Fruit fly (Drosophila melanogaster) ovary, adult (tissue): ENCODE data around the gene Pdss2.

Experiments
- CG17801 ChIP-seq: fragments of 200-800 bp; optimal IDR thresholded peaks from 2 replicates; lab custom pipeline; 2019; ENCODE audit warnings: missing biosample characterization, mild to moderate bottlenecking, missing genetic modification characterization, moderate library complexity; ENCODE audit not compliant: partially characterized antibody

Pdss2 gene

DNA sequence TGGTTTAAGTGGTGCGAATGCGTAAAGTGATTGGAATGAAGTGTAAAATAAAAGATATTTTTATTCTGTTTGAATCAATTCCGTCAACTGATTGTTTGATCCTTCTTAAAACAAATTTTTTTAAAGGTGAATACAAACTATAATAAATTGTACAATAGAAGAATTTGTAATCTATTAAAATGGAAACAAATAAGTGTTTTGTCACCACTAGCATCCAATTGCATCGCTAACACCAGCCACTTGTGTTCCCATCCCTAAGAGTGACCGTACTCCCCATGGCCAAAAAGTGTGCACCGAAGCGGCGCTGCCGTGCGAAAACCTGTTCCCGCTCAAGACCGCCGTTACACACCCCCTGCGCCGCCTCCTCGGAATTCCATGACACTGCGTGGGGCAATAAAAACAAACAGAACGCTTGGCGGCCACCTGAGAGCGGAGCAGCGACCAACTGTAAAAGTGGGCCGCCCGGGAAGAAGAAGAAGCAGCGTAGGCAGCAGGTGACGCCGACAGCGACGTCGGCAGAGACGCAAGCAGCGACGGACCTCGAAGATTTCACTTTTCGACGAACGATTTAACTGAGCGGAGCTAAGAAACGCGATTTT is at the start of gene Pdss2:
TSS of gene Pdss2 (plus strand) at position 259 of the 599 bp plus-strand sequence.
- peak; percentile 27 for TF ChIP-seq CG17801 (GFP tag; lab: Kevin White, UChicago)

DNA sequence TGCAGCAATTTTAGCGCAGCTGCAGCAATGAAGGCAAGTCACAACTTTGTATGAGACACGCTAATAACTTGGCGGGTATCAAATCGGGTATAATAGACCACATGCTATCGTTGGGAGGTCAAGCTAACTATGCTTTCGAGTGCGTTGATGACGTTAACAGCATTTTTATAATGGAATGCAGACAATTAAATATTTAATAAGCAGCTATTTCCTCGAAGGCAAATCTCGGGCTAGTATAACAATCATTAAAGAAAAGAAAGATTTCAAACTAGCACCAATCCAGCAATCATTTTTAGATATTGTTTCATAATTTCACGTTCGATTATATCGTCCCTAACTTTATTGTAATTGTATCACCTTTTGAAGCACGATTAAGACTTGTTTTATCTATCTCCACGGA is 47.2 kb upstream of the Pdss2 start:
- TF ChIP-seq CG17801 (GFP tag; lab: Kevin White, UChicago) = no peak

DNA sequence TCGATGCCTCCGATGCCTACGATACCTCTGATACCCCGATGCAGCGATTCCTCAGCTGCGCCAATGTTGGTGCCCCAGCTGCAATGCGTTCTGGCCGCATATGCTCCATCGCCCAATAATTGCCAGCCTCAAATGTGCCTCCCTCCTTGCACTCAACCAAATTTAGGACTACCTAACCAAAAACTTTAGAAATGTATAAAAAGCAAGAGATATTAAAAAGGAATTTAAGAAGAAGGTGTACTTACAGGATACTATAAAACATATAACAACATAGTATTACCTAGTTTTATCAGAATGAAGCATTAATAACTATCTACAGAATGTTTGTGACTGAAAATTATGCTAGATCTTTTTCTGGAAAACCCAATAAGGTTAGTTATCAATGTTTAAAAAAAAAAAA is 46.0 kb upstream of the Pdss2 start:
- TF ChIP-seq CG17801 (GFP tag; lab: Kevin White, UChicago) = no peak

DNA sequence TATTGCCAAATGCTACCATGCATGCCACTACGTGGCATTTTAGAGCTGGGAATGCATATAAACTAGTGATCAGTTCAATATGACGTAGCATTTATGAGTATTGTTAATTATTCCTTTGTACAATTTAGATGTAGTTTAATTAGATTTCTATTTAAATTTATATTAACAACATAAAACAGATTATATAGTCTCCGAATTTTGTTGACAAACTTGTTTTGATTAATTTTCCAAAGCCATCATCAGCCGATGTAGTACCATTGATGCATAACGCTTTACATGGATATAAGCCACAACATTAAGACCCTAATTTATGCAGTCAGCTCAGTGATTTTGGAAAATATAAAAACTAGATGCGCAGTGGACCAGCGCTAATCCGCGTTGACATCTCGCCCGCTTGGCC is 45.2 kb upstream of the Pdss2 start:
- no peak for TF ChIP-seq CG17801 (GFP tag; lab: Kevin White, UChicago)

DNA sequence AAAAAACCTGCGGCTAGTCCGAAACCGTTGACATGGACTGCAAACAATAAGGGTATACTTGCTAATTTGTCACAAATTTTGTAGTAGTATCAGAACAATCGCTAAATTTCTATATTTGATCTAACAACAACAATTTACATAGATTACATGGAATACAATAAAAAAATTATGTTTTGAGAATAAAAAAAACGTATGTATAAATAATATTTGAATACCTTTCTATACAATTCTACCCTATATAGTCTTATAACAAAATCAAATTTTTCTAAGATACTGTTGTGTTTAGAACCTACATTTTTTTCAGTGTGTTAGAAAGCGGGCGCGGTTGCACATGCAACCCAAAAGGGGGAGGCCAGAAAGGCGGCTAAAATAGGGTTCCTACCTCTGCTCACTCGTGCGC is 44.4 kb upstream of the Pdss2 start:
- TF ChIP-seq CG17801 (GFP tag; lab: Kevin White, UChicago) = no peak

DNA sequence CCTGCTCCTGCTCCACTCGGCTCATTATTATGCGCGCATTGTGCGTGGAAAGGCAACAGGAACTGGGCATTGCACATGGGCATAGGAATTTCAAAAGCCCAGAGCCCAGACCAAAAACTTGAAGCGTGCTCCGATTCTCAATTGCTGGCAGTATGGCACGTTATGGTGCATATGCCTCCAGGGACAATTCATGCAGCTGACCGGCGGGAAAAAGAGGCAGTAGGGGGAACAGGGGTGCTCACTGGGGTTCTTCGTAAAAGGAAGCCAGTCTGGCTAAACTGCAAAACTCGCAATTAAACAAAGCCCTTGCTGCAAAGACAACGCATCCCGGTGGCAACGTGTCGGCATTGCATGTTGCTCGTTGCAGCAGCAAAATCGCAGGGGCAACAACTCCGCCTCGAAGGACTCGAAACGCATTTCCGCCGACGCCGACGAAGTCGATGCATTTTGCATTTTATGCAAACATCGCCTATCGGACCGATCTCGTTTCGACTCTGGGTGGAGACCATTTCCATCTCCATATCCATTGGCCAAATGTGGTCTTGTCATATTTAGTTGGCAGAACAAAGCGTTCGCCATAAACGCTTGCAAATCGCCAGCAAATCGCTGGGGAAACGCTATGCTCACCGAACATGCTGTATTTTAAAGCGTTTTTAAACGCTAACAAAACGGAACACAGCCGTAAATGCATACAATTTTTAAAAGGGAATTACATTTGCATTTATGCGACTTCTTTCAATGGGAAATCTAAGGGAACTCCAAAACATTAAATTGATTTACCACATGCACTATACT is 43.1 kb upstream of the Pdss2 start:
- TF ChIP-seq CG17801 (GFP tag; lab: Kevin White, UChicago) = no peak

DNA sequence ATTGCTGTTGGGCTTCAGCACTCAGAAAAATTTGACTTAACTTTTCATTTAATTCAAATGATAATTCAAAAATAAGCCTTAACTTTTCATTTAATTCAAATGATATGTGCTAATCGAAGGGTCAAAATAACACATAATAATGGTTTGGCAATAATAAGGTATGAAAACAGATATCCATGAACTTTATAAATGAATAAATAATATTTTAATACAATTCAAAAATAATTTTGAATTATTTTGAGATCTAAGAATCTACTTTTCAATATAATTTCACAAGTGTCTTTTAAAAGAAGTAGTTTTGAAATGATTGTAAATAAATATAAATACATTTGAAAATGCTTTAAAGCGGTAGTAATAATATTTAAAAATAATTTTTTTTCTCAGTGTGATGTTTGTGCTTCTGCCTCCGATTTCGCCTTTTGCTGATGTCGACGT is 40.8 kb upstream of the Pdss2 start:
- TF ChIP-seq CG17801 (GFP tag; lab: Kevin White, UChicago) = no peak

DNA sequence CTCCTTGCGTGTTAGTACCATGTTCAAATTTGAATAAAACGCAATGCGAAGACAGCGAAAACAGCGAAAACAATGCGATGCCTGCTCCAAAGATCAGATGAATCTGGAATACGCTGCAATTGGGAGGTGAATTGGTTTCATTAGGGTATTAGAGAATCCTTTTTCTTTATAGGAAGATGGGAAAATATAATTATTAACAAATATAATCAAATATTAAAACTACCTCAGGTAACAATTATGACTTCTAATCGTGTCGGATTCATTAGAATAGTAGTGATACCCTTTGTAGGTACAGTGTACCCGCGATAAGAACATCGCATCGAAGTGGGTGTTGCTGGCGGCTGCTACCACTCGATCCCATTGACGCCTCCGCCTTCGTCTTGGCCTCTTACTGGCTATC is 39.8 kb upstream of the Pdss2 start:
- TF ChIP-seq CG17801 (GFP tag; lab: Kevin White, UChicago) = no peak

DNA sequence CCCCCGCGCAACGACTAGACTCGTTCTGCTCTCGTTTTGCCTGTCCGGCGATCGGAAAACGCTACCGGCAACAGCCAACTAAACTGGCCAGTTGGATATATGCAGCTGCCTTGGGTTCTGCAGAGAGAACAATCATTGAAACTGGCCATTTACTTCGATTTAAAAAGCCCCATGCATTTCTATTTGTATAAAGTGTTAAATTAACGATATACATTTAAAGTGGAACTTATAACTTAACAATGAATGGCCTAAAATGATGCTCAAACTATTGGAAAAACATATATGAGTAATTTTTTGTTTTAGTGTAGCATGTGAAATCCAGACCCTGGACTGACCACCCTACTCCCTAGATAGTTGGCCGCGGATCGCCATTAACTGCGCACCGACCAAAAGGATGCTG is 38.9 kb upstream of the Pdss2 start:
- TF ChIP-seq CG17801 (GFP tag; lab: Kevin White, UChicago) = no peak

DNA sequence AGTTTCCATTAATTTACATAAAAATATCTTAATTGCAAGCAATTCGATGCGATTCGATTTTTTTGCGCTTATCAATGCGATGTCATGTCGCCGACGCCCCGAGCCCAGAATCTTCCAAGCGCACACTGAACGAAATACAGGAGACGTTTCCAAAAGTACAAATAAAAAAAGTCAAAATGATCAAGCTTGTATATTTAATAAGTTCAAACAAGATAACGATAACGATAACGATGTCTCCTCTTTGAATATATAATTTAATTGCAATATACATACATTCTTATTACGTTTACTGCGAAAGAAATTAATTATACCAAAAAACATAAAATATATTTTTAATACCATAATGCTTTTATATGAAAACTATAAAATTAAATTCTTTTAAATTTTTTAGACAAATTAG is 37.5 kb upstream of the Pdss2 start:
- no peak for TF ChIP-seq CG17801 (GFP tag; lab: Kevin White, UChicago)

DNA sequence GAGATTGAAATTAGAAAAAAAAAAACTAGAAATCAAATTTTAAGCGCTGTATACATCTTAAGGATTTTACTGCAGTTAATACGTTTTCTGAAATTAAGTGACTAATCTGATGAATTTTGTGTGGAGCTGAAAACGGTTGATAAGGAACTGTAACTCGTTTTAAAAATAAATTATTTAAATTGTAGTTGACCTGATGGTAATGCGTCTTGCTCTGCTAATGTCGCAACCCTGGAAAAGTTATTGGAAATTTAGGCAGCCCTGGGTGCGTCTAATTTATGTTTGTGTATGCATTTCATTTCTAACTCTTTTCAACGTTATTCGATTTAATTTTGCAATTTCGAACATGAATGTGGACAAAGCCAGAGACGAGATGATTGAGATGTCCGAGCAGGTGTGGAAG is 36.3 kb upstream of the Pdss2 start, which contains the start of gene CG12984:
TSS of gene CG12984 (plus strand) at position 301 of the 400 bp plus-strand sequence.
- no peak for TF ChIP-seq CG17801 (GFP tag; lab: Kevin White, UChicago)

DNA sequence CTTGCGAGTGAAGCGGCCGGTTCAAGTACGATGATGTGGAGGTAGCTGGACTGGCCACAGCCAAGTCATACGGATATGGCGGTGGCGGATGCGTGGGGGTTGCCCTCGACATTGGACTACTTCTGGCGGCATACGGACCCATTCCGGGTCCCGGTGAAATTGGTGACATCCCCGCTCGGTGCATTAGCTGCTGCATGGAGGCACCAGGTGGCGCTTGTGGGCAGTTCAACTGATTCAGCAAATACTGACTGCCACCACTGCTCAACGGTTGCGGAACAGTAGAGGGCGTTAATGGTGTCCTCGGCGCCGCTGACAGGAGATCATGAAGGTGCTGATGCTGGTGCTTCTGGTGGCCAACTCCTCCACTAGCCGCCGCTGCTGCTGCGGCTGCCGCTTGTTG is 28.1 kb upstream of the Pdss2 start:
- no peak for TF ChIP-seq CG17801 (GFP tag; lab: Kevin White, UChicago)

DNA sequence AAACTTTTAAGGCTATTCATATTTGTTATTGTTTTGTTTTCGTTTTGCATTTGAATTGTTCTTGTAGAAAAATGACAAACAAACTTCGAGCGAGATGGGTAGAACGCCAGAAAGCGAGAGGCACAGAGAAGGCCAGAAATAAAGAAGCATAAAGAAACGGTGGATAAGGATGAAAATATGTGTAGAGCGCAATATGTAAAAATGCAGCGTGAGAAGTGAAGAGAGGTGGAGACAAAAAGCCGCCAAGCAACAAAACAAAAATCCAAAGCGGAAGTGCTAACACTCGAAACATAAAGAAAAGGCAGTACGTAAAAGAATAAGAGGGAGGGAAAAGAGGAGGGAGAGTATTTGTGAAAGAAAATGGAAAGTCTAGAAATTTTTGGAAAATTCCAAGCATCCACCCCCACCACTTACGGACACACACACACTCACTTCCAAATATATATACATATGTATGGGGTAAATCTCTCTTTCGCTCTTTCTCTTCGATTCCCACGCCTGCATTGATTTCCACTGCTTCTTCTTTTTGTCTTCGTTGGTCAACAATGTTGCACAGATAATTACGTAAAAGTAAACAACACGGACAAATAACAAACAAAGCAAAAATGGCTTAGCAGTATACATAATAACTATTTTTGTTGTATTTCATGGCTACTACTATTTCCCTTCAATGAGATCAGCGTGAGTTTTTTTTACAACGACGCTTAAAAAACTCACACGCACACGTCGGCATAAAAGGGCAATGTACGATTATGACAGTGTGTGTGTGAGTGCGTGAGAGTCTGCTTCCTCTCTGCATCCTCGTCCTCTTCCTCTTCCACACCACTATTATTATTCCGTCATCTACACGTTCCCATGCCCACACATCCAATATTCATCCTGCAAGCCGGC is 20.1 kb upstream of the Pdss2 start:
- TF ChIP-seq CG17801 (GFP tag; lab: Kevin White, UChicago) = no peak

DNA sequence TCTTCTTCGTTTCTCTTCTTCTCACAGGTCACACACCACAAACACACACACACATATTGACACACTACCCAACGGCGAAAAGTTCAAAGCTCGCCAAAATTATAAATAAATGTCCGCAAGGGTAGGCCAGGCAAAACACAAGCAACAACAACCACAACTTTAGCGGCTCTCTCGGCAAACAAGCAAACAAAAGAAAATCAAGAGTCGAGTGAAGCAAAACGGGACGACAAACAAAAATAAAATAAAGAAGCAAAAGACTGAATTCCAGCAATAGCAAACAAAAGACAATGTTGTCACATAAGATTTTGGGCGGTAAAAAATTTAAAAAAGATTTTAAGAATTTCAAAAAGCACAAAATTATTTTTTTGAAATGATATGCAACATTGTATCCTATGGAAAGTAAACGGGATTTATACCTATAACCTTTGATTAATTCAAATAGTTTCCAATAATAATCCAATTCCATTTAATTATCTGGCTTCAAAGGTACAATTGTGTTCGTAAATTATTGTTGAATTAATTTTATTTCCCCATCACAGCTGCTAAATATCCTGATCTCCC is 19.4 kb upstream of the Pdss2 start:
- TF ChIP-seq CG17801 (GFP tag; lab: Kevin White, UChicago) = no peak

DNA sequence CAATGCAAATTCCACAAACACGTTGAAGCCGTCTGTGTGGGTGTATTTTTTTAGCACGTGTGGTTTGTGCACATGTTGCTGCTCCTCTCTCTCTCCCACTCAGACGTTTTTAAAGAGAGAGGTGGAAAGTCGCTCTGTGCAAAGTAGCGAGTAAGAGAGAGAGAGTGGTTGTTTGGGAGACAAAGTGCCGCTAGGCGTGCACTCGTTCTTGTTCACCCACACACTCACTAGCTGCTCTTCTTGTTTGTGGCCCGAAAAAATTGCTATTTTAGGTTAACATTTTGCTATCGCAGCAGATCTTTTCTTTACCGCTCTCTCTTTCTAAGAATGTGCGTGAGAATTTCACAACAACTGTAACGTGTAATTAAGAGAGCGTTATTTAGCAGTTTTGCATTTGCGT is 18.8 kb upstream of the Pdss2 start:
- no peak for TF ChIP-seq CG17801 (GFP tag; lab: Kevin White, UChicago)
